Worm (Caenorhabditis elegans) whole organism, L1 larva: ENCODE measurements around the gene atz-1.

Experiments used
- C04F5.9 ChIP-seq: sonication (generic microtip); optimal IDR thresholded peaks from 2 replicates; lab custom pipeline; 2016; ENCODE audit warnings: missing genetic modification characterization, missing compliant biosample characterization
- C16A3.4 ChIP-seq: fragments of 150-350 bp; optimal IDR thresholded peaks from 2 replicates; lab custom pipeline; 2014; ENCODE audit warnings: missing biosample characterization, missing genetic modification characterization
- F16B12.6 ChIP-seq: fragments of 150-350 bp; optimal IDR thresholded peaks from 2 replicates; lab custom pipeline; 2014; ENCODE audit warnings: missing biosample characterization, missing genetic modification characterization
- aha-1 ChIP-seq: fragments of 150-350 bp; optimal IDR thresholded peaks from 2 replicates; lab custom pipeline; 2014; ENCODE audit warnings: missing biosample characterization, missing genetic modification characterization
- aly-2 ChIP-seq: fragments of 150-350 bp; optimal IDR thresholded peaks from 2 replicates; lab custom pipeline; 2014; ENCODE audit warnings: missing biosample characterization, missing genetic modification characterization
- ama-1 ChIP-seq: fragments of 150-350 bp; optimal IDR thresholded peaks from 2 replicates; lab custom pipeline; 2014
- ceh-63 ChIP-seq: fragments of 200-800 bp; sonication (Bioruptor generic); optimal IDR thresholded peaks from 2 replicates; lab custom pipeline; 2018; ENCODE audit warnings: mild to moderate bottlenecking, missing genetic modification characterization, missing compliant biosample characterization
- ceh-82 ChIP-seq, 3 experiments: fragments of 150-350 bp in 1 of 3; sonication (generic microtip) in 2 of 3; optimal IDR thresholded peaks; 2 replicates each; lab custom pipeline; 2014 to 2017; ENCODE audit warnings: missing biosample characterization in 3 of 3, missing genetic modification characterization in 3 of 3
- ceh-88 ChIP-seq: fragments of 200-800 bp; sonication (Bioruptor generic); IDR thresholded peaks from 2 replicates; pipeline ENCODE4 v1.3.6; 2022; ENCODE audit warnings: missing genetic modification characterization, missing compliant biosample characterization
- ces-1 ChIP-seq: fragments of 150-350 bp; optimal IDR thresholded peaks from 2 replicates; lab custom pipeline; 2014; ENCODE audit warnings: missing biosample characterization, missing genetic modification reagents, missing genetic modification characterization
- dpl-1 ChIP-seq, 3 experiments: fragments of 150-350 bp in 2 of 3; sonication (generic microtip) in 1 of 3; optimal IDR thresholded peaks; 2 replicates each; lab custom pipeline; 2014 to 2017; ENCODE audit warnings: missing biosample characterization in 3 of 3, missing genetic modification characterization in 3 of 3, missing genetic modification reagents in 3 of 3
- efl-1 ChIP-seq, 4 experiments: fragments of 150-350 bp; optimal IDR thresholded peaks in 3 of 4; peaks in 1 of 4; 1 replicate in 1 of 4; 2 replicates in 3 of 4; lab custom pipeline; 2014; ENCODE audit warnings: missing biosample characterization in 2 of 4, missing genetic modification characterization in 2 of 4, missing genetic modification reagents in 2 of 4
- efl-3 ChIP-seq: fragments of 200-800 bp; sonication (Bioruptor generic); optimal IDR thresholded peaks from 2 replicates; lab custom pipeline; 2018; ENCODE audit warnings: mild to moderate bottlenecking, missing genetic modification characterization, missing compliant biosample characterization
- egl-27 ChIP-seq, 2 experiments: fragments of 150-350 bp in 1 of 2; sonication (generic microtip); optimal IDR thresholded peaks; 3 replicates each; lab custom pipeline; 2017 to 2018; ENCODE audit warnings: missing biosample characterization in 2 of 2, missing genetic modification characterization in 2 of 2, missing genetic modification reagents in 2 of 2
- elt-2 ChIP-seq: sonication (generic microtip); optimal IDR thresholded peaks from 2 replicates; lab custom pipeline; 2016; ENCODE audit warnings: missing genetic modification characterization, mild to moderate bottlenecking, inconsistent platforms, missing compliant biosample characterization, missing genetic modification reagents
- elt-3 ChIP-seq, 6 experiments: fragments of 150-350 bp in 1 of 6; sonication (generic microtip); optimal IDR thresholded peaks; 2 replicates each; lab custom pipeline; 2017 to 2018; ENCODE audit warnings: missing biosample characterization in 6 of 6, missing genetic modification characterization in 6 of 6, inconsistent platforms in 1 of 6
- fkh-10 ChIP-seq: sonication (generic microtip); optimal IDR thresholded peaks from 2 replicates; lab custom pipeline; 2017; ENCODE audit warnings: missing biosample characterization, missing genetic modification reagents, missing genetic modification characterization
- fkh-8 ChIP-seq: sonication (generic microtip); optimal IDR thresholded peaks from 2 replicates; lab custom pipeline; 2016; ENCODE audit warnings: mild to moderate bottlenecking, missing genetic modification characterization, missing compliant biosample characterization
- grh-1 ChIP-seq: fragments of 200-800 bp; sonication (Bioruptor generic); IDR thresholded peaks from 2 replicates; pipeline ENCODE4 v1.3.6; 2022; ENCODE audit warnings: missing genetic modification reagents, missing genetic modification characterization, missing compliant biosample characterization
- hpl-2 ChIP-seq: fragments of 150-350 bp; optimal IDR thresholded peaks from 2 replicates; lab custom pipeline; 2014; ENCODE audit warnings: missing biosample characterization, missing genetic modification reagents, missing genetic modification characterization
- irx-1 ChIP-seq: sonication (generic microtip); optimal IDR thresholded peaks from 2 replicates; lab custom pipeline; 2016; ENCODE audit warnings: missing genetic modification characterization, missing compliant biosample characterization
- jun-1 ChIP-seq: fragments of 150-350 bp; optimal IDR thresholded peaks from 2 replicates; lab custom pipeline; 2014; ENCODE audit warnings: missing biosample characterization, missing genetic modification reagents, missing genetic modification characterization
- lin-14 ChIP-seq: fragments of 200-800 bp; sonication (Bioruptor generic); optimal IDR thresholded peaks from 2 replicates; lab custom pipeline; 2018; ENCODE audit warnings: mild to moderate bottlenecking, missing genetic modification characterization, moderate library complexity, missing compliant biosample characterization
- lin-15B ChIP-seq: fragments of 150-350 bp; sonication (generic microtip); optimal IDR thresholded peaks from 3 replicates; lab custom pipeline; 2014; ENCODE audit warnings: missing biosample characterization, missing genetic modification characterization
- lin-39 ChIP-seq: fragments of 150-350 bp; optimal IDR thresholded peaks from 2 replicates; lab custom pipeline; 2014; ENCODE audit warnings: missing biosample characterization, missing genetic modification reagents, missing genetic modification characterization
- lir-3 ChIP-seq: sonication (generic microtip); optimal IDR thresholded peaks from 2 replicates; lab custom pipeline; 2016; ENCODE audit warnings: mild to moderate bottlenecking, missing genetic modification characterization, moderate library complexity, missing compliant biosample characterization; ENCODE audit not compliant: poor library complexity
- lsy-2 ChIP-seq, 2 experiments: fragments of 150-350 bp; optimal IDR thresholded peaks; 2 replicates each; lab custom pipeline; 2014; ENCODE audit warnings: missing biosample characterization in 2 of 2, missing genetic modification characterization in 2 of 2
- mep-1 ChIP-seq: fragments of 150-350 bp; optimal IDR thresholded peaks from 2 replicates; lab custom pipeline; 2014; ENCODE audit warnings: missing biosample characterization, missing genetic modification characterization
- nhr-12 ChIP-seq: sonication (generic microtip); optimal IDR thresholded peaks from 2 replicates; lab custom pipeline; 2017; ENCODE audit warnings: missing biosample characterization, missing genetic modification characterization
- nhr-28 ChIP-seq: fragments of 150-350 bp; optimal IDR thresholded peaks from 2 replicates; lab custom pipeline; 2014; ENCODE audit warnings: missing biosample characterization, missing genetic modification characterization
- nhr-71 ChIP-seq: sonication (generic microtip); optimal IDR thresholded peaks from 2 replicates; lab custom pipeline; 2016; ENCODE audit warnings: mild to moderate bottlenecking, missing genetic modification characterization, moderate library complexity, missing compliant biosample characterization
- nhr-76 ChIP-seq: sonication (generic microtip); optimal IDR thresholded peaks from 2 replicates; lab custom pipeline; 2017; ENCODE audit warnings: missing biosample characterization, missing genetic modification characterization
- nhr-84 ChIP-seq: sonication (generic microtip); optimal IDR thresholded peaks from 2 replicates; lab custom pipeline; 2017; ENCODE audit warnings: missing biosample characterization, missing genetic modification characterization
- pqm-1 ChIP-seq: sonication (generic microtip); optimal IDR thresholded peaks from 3 replicates; lab custom pipeline; 2017; ENCODE audit warnings: missing biosample characterization, missing genetic modification characterization
- snpc-4 ChIP-seq: fragments of 150-350 bp; optimal IDR thresholded peaks from 2 replicates; lab custom pipeline; 2014; ENCODE audit warnings: missing biosample characterization, missing genetic modification characterization
- snu-23 ChIP-seq: sonication (generic microtip); optimal IDR thresholded peaks from 2 replicates; lab custom pipeline; 2016; ENCODE audit warnings: missing genetic modification characterization, missing compliant biosample characterization
- sox-4 ChIP-seq: sonication (generic microtip); optimal IDR thresholded peaks from 2 replicates; lab custom pipeline; 2016; ENCODE audit warnings: missing genetic modification characterization, missing compliant biosample characterization
- swsn-7 ChIP-seq: sonication (generic microtip); optimal IDR thresholded peaks from 2 replicates; lab custom pipeline; 2016; ENCODE audit warnings: missing genetic modification characterization, missing compliant biosample characterization
- unc-30 ChIP-seq: sonication (generic microtip); optimal IDR thresholded peaks from 2 replicates; lab custom pipeline; 2017; ENCODE audit warnings: missing biosample characterization, missing genetic modification characterization
- vab-15 ChIP-seq: sonication (generic microtip); optimal IDR thresholded peaks from 2 replicates; lab custom pipeline; 2017; ENCODE audit warnings: missing genotype, mild to moderate bottlenecking, missing genetic modification characterization, missing compliant biosample characterization
- zip-4 ChIP-seq: fragments of 200-800 bp; sonication (Bioruptor generic); optimal IDR thresholded peaks from 2 replicates; lab custom pipeline; 2018; ENCODE audit warnings: mild to moderate bottlenecking, missing genetic modification characterization, moderate library complexity, missing compliant biosample characterization

The atz-1 gene

ce11 chrIV:12376021-12376420 lies at the start of gene atz-1:
Gene atz-1, minus strand, starts transcription at chrIV:12376121.
- no peak for TF ChIP-seq C16A3.4 (tag; lab: Kevin White, UChicago)
- TF ChIP-seq aha-1 (tag; lab: Kevin White, UChicago) = no peak
- no peak for TF ChIP-seq egl-27 (tag; optimal IDR thresholded peaks at IDR 0.05; lab: Kevin White, UChicago)
- TF ChIP-seq fkh-8 (tag; lab: Kevin White, UChicago) = no peak
- no peak for TF ChIP-seq irx-1 (tag; lab: Kevin White, UChicago)
- no peak for TF ChIP-seq zip-4 (GFP tag; lab: Kevin White, UChicago)
- TF ChIP-seq lin-15B (tag; lab: Kevin White, UChicago) = no peak

ce11 chrIV:12425595-12425994 lies 49.7 kb upstream of the atz-1 start:
- TF ChIP-seq nhr-76 (tag; lab: Kevin White, UChicago) (no peak), F16B12.6 (tag; lab: Kevin White, UChicago) (no peak), C16A3.4 (tag; lab: Kevin White, UChicago) (no peak), pqm-1 (no peak), swsn-7 (tag; lab: Kevin White, UChicago) (no peak), jun-1 (tag; lab: Kevin White, UChicago) (no peak), elt-3 (tag; optimal IDR thresholded peaks at IDR 0.05; lab: Kevin White, UChicago) (no peak), lin-14 (GFP tag; lab: Kevin White, UChicago) (peak; percentile 68), lir-3 (tag; lab: Kevin White, UChicago) (no peak), ceh-63 (no peak), lsy-2 (tag; optimal IDR thresholded peaks at IDR 0.05; lab: Kevin White, UChicago) (no peak), efl-1 (optimal IDR thresholded peaks at IDR 0.05; lab: Kevin White, UChicago) (no peak), efl-1 (GFP tag; optimal IDR thresholded peaks at IDR 0.05 in 1 of 2; lab: Kevin White, UChicago) (peak in 1 of 2 experiments; percentile 56)

- TF ChIP-seq efl-1 (optimal IDR thresholded peaks at IDR 0.05; lab: Kevin White, UChicago) (no peak), efl-1 (GFP tag; optimal IDR thresholded peaks at IDR 0.05 in 1 of 2; lab: Kevin White, UChicago) (peak in 1 of 2 experiments; percentile 90), lin-14 (GFP tag; lab: Kevin White, UChicago) (peak; percentile 38), ceh-82 (tag; optimal IDR thresholded peaks at IDR 0.05; lab: Kevin White, UChicago) (no peak), elt-2 (tag; lab: Kevin White, UChicago) (peak; percentile 85)
Observed at ce11 chrIV:12420455-12420854, 44.5 kb upstream of the atz-1 start, which contains the start of gene ugt-65. Gene ugt-65, plus strand, starts transcription at chrIV:12420683.

ce11 chrIV:12419291-12419690 lies 43.4 kb upstream of the atz-1 start:
- TF ChIP-seq lin-15B (tag; lab: Kevin White, UChicago) = no peak
- peak; percentile 74 for TF ChIP-seq fkh-10 (GFP tag; lab: Kevin White, UChicago)
- TF ChIP-seq lin-14 (GFP tag; lab: Kevin White, UChicago) = peak; percentile 74

ce11 chrIV:12417536-12418195 lies 41.7 kb upstream of the atz-1 start, which contains the start of gene F08G5.3:
Gene F08G5.3, minus strand, starts transcription at chrIV:12417586.
- TF ChIP-seq mep-1 (tag; lab: Kevin White, UChicago) (peak; percentile 21), aly-2 (tag; lab: Kevin White, UChicago) (no peak), nhr-71 (tag; lab: Kevin White, UChicago) (peak; percentile 65), nhr-28 (tag; lab: Kevin White, UChicago) (no peak), fkh-8 (tag; lab: Kevin White, UChicago) (no peak), lin-15B (tag; lab: Kevin White, UChicago) (no peak), ama-1 (lab: Kevin White, UChicago) (no peak), C04F5.9 (tag; lab: Kevin White, UChicago) (no peak), irx-1 (tag; lab: Kevin White, UChicago) (no peak), lsy-2 (tag; optimal IDR thresholded peaks at IDR 0.05; lab: Kevin White, UChicago) (peak; percentile 30 to 62), elt-2 (tag; lab: Kevin White, UChicago) (peak; percentile 30), snpc-4 (tag; lab: Kevin White, UChicago) (no peak), grh-1 (GFP tag; lab: Robert Waterston, UW) (no peak), nhr-12 (tag; lab: Kevin White, UChicago) (no peak), nhr-76 (tag; lab: Kevin White, UChicago) (no peak), F16B12.6 (tag; lab: Kevin White, UChicago) (no peak), lin-39 (tag; lab: Kevin White, UChicago) (no peak), ces-1 (GFP tag; lab: Kevin White, UChicago) (no peak), hpl-2 (no peak), sox-4 (no peak), nhr-84 (tag; lab: Kevin White, UChicago) (no peak), unc-30 (tag; lab: Kevin White, UChicago) (no peak), egl-27 (tag; optimal IDR thresholded peaks at IDR 0.05; lab: Kevin White, UChicago) (no peak), ceh-88 (GFP tag; lab: Robert Waterston, UW) (no peak), efl-3 (GFP tag; lab: Kevin White, UChicago) (no peak), dpl-1 (GFP tag; optimal IDR thresholded peaks at IDR 0.05; lab: Kevin White, UChicago) (peak in 2 of 3 experiments; percentile 16 to 27), vab-15 (tag; lab: Kevin White, UChicago) (no peak), jun-1 (tag; lab: Kevin White, UChicago) (no peak), snu-23 (GFP tag; lab: Kevin White, UChicago) (peak; percentile 62)
